Worm (Caenorhabditis elegans) whole organism, L3 larva: ENCODE data around the gene pst-2.
A peak's percentile ranks its signal among the peaks of the same experiment; 100 is the strongest.

Source experiments
- R02D3.7 ChIP-seq: fragments of 150-350 bp; optimal IDR thresholded peaks from 2 replicates; lab custom pipeline; 2014; ENCODE audit warnings: missing biosample characterization, missing genetic modification characterization
- ZK546.5 ChIP-seq: sonication (generic microtip); optimal IDR thresholded peaks from 2 replicates; lab custom pipeline; 2017; ENCODE audit warnings: missing biosample characterization, missing genetic modification characterization
- aly-2 ChIP-seq: fragments of 150-350 bp; optimal IDR thresholded peaks from 2 replicates; lab custom pipeline; 2014; ENCODE audit warnings: missing biosample characterization, missing genetic modification characterization
- ama-1 ChIP-seq: fragments of 150-350 bp; optimal IDR thresholded peaks from 2 replicates; lab custom pipeline; 2018
- ceh-16 ChIP-seq: sonication (generic microtip); optimal IDR thresholded peaks from 2 replicates; lab custom pipeline; 2017; ENCODE audit warnings: missing biosample characterization, missing genetic modification characterization
- ceh-28 ChIP-seq: fragments of 150-350 bp; optimal IDR thresholded peaks from 2 replicates; lab custom pipeline; 2014; ENCODE audit warnings: missing biosample characterization, missing genetic modification reagents, missing genetic modification characterization
- ceh-82 ChIP-seq: fragments of 150-350 bp; optimal IDR thresholded peaks from 2 replicates; lab custom pipeline; 2014; ENCODE audit warnings: missing biosample characterization, missing genetic modification characterization
- ceh-9 ChIP-seq: sonication (generic microtip); optimal IDR thresholded peaks from 2 replicates; lab custom pipeline; 2018; ENCODE audit warnings: missing biosample characterization, missing genetic modification characterization
- daf-12 ChIP-seq: fragments of 150-350 bp; optimal IDR thresholded peaks from 2 replicates; lab custom pipeline; 2014; ENCODE audit warnings: missing biosample characterization, missing genetic modification reagents, missing genetic modification characterization
- egl-27 ChIP-seq: sonication (generic microtip); optimal IDR thresholded peaks from 4 replicates; lab custom pipeline; 2017; ENCODE audit warnings: missing biosample characterization, missing genetic modification reagents, missing genetic modification characterization
- egl-5 ChIP-seq: fragments of 150-350 bp; optimal IDR thresholded peaks from 2 replicates; lab custom pipeline; 2017; ENCODE audit warnings: missing biosample characterization, missing genetic modification reagents, missing genetic modification characterization, inconsistent platforms
- elt-1 ChIP-seq: fragments of 150-350 bp; optimal IDR thresholded peaks from 2 replicates; lab custom pipeline; 2014; ENCODE audit warnings: missing biosample characterization, missing genetic modification characterization
- elt-2 ChIP-seq: sonication (generic microtip); optimal IDR thresholded peaks from 2 replicates; lab custom pipeline; 2016; ENCODE audit warnings: missing genetic modification reagents, mild to moderate bottlenecking, missing genetic modification characterization, missing compliant biosample characterization
- elt-3 ChIP-seq, 3 experiments: fragments of 150-350 bp in 1 of 3; sonication (generic microtip) in 2 of 3; optimal IDR thresholded peaks; 2 replicates in 2 of 3; 4 replicates in 1 of 3; lab custom pipeline; 2014 to 2017; ENCODE audit warnings: missing biosample characterization in 3 of 3, missing genetic modification characterization in 3 of 3
- eor-1 ChIP-seq, 2 experiments: fragments of 150-350 bp; optimal IDR thresholded peaks; 2 replicates each; lab custom pipeline; 2014 to 2018; ENCODE audit warnings: missing biosample characterization in 2 of 2, missing genetic modification characterization in 2 of 2
- fkh-10 ChIP-seq: sonication (generic microtip); optimal IDR thresholded peaks from 2 replicates; lab custom pipeline; 2017; ENCODE audit warnings: missing biosample characterization, missing genetic modification reagents, missing genetic modification characterization
- fkh-2 ChIP-seq: fragments of 150-350 bp; optimal IDR thresholded peaks from 2 replicates; lab custom pipeline; 2014; ENCODE audit warnings: missing biosample characterization, missing genetic modification reagents, missing genetic modification characterization
- fos-1 ChIP-seq: fragments of 150-350 bp; optimal IDR thresholded peaks from 2 replicates; lab custom pipeline; 2014; ENCODE audit warnings: missing biosample characterization, missing genetic modification characterization
- hmg-11 ChIP-seq: sonication (generic microtip); optimal IDR thresholded peaks from 2 replicates; lab custom pipeline; 2016; ENCODE audit warnings: missing genetic modification characterization, missing compliant biosample characterization
- jun-1 ChIP-seq: fragments of 150-350 bp; optimal IDR thresholded peaks from 2 replicates; lab custom pipeline; 2014; ENCODE audit warnings: missing biosample characterization, missing genetic modification reagents, missing genetic modification characterization
- lin-15B ChIP-seq: fragments of 150-350 bp; optimal IDR thresholded peaks from 2 replicates; lab custom pipeline; 2014; ENCODE audit warnings: missing biosample characterization, missing genetic modification characterization
- lin-39 ChIP-seq: fragments of 150-350 bp; optimal IDR thresholded peaks from 2 replicates; lab custom pipeline; 2018; ENCODE audit warnings: missing biosample characterization, missing genetic modification reagents, missing genetic modification characterization
- lsy-12 ChIP-seq: sonication (generic microtip); optimal IDR thresholded peaks from 2 replicates; lab custom pipeline; 2016; ENCODE audit warnings: mild to moderate bottlenecking, missing genetic modification characterization, missing compliant biosample characterization
- mdl-1 ChIP-seq: fragments of 150-350 bp; optimal IDR thresholded peaks from 2 replicates; lab custom pipeline; 2014; ENCODE audit warnings: missing biosample characterization, missing genetic modification characterization
- mml-1 ChIP-seq: fragments of 150-350 bp; sonication (generic microtip); optimal IDR thresholded peaks from 3 replicates; lab custom pipeline; 2014; ENCODE audit warnings: missing biosample characterization, missing genetic modification characterization
- nfya-1 ChIP-seq: sonication (generic microtip); optimal IDR thresholded peaks from 2 replicates; lab custom pipeline; 2017; ENCODE audit warnings: missing genetic modification characterization, mild to moderate bottlenecking, missing compliant biosample characterization, antibody characterized with exemption, moderate library complexity; ENCODE audit not compliant: insufficient read depth
- nhr-11 ChIP-seq: fragments of 150-350 bp; optimal IDR thresholded peaks from 2 replicates; lab custom pipeline; 2014; ENCODE audit warnings: missing biosample characterization, missing genetic modification characterization
- nhr-12 ChIP-seq: fragments of 150-350 bp; optimal IDR thresholded peaks from 2 replicates; lab custom pipeline; 2014; ENCODE audit warnings: missing biosample characterization, missing genetic modification characterization
- nhr-23 ChIP-seq: fragments of 150-350 bp; optimal IDR thresholded peaks from 2 replicates; lab custom pipeline; 2014; ENCODE audit warnings: missing biosample characterization, missing genetic modification reagents, missing genetic modification characterization
- nhr-237 ChIP-seq: fragments of 150-350 bp; optimal IDR thresholded peaks from 2 replicates; lab custom pipeline; 2014; ENCODE audit warnings: missing biosample characterization, missing genetic modification characterization
- nhr-25 ChIP-seq: sonication (generic microtip); optimal IDR thresholded peaks from 2 replicates; lab custom pipeline; 2017; ENCODE audit warnings: missing biosample characterization, missing genetic modification characterization
- nhr-28 ChIP-seq: fragments of 150-350 bp; optimal IDR thresholded peaks from 2 replicates; lab custom pipeline; 2014; ENCODE audit warnings: missing biosample characterization, missing genetic modification characterization
- nhr-43 ChIP-seq: sonication (generic microtip); optimal IDR thresholded peaks from 2 replicates; lab custom pipeline; 2016; ENCODE audit warnings: mild to moderate bottlenecking, missing genetic modification characterization, missing compliant biosample characterization; ENCODE audit not compliant: poor library complexity, severe bottlenecking
- nhr-67 ChIP-seq: fragments of 150-350 bp; optimal IDR thresholded peaks from 2 replicates; lab custom pipeline; 2014; ENCODE audit warnings: missing biosample characterization, missing genetic modification characterization
- nhr-76 ChIP-seq: fragments of 150-350 bp; sonication (generic microtip); optimal IDR thresholded peaks from 5 replicates; lab custom pipeline; 2014; ENCODE audit warnings: missing biosample characterization, missing genetic modification characterization
- nhr-77 ChIP-seq: fragments of 150-350 bp; optimal IDR thresholded peaks from 2 replicates; lab custom pipeline; 2014; ENCODE audit warnings: missing biosample characterization, missing genetic modification characterization
- pha-4 ChIP-seq: fragments of 150-350 bp; optimal IDR thresholded peaks from 2 replicates; lab custom pipeline; 2014; ENCODE audit warnings: missing biosample characterization, missing genetic modification reagents, missing genetic modification characterization
- pqm-1 ChIP-seq: fragments of 150-350 bp; optimal IDR thresholded peaks from 2 replicates; lab custom pipeline; 2017; ENCODE audit warnings: missing biosample characterization, missing genetic modification characterization, inconsistent platforms
- sea-2 ChIP-seq: fragments of 150-350 bp; sonication (generic microtip); optimal IDR thresholded peaks from 4 replicates; lab custom pipeline; 2014; ENCODE audit warnings: missing biosample characterization, missing genetic modification reagents, missing genetic modification characterization
- skn-1 ChIP-seq: fragments of 150-350 bp; optimal IDR thresholded peaks from 2 replicates; lab custom pipeline; 2014; ENCODE audit warnings: missing biosample characterization, missing genetic modification characterization
- snpc-4 ChIP-seq: fragments of 150-350 bp; optimal IDR thresholded peaks from 2 replicates; lab custom pipeline; 2014; ENCODE audit warnings: missing biosample characterization, missing genetic modification characterization
- tbx-2 ChIP-seq: sonication (generic microtip); optimal IDR thresholded peaks from 2 replicates; lab custom pipeline; 2016; ENCODE audit warnings: mild to moderate bottlenecking, missing genetic modification characterization, missing compliant biosample characterization
- unc-39 ChIP-seq: sonication (generic microtip); optimal IDR thresholded peaks from 4 replicates; lab custom pipeline; 2017; ENCODE audit warnings: missing biosample characterization, missing genetic modification characterization
- unc-62 ChIP-seq: fragments of 150-350 bp; sonication (generic microtip); optimal IDR thresholded peaks from 4 replicates; lab custom pipeline; 2014; ENCODE audit warnings: missing biosample characterization, missing genetic modification reagents, missing genetic modification characterization
- zag-1 ChIP-seq: fragments of 150-350 bp; optimal IDR thresholded peaks from 2 replicates; lab custom pipeline; 2014; ENCODE audit warnings: missing biosample characterization, missing genetic modification characterization
- ztf-11 ChIP-seq: fragments of 150-350 bp; optimal IDR thresholded peaks from 2 replicates; lab custom pipeline; 2014; ENCODE audit warnings: missing biosample characterization, missing genetic modification characterization
- ztf-4 ChIP-seq: fragments of 150-350 bp; optimal IDR thresholded peaks from 2 replicates; lab custom pipeline; 2014; ENCODE audit warnings: missing biosample characterization, missing genetic modification characterization

pst-2 gene

ce11 chrIII:5701491-5701890 lies 21.3 kb downstream of the pst-2 start:
- TF ChIP-seq elt-2 (tag; lab: Kevin White, UChicago), result no peak
- TF ChIP-seq hmg-11 (tag; lab: Kevin White, UChicago), result no peak
- TF ChIP-seq nhr-77 (tag; lab: Kevin White, UChicago), result no peak
- TF ChIP-seq elt-1 (tag; lab: Kevin White, UChicago), result no peak
- TF ChIP-seq ceh-9, result no peak
- no peak for TF ChIP-seq fkh-2 (tag; lab: Kevin White, UChicago)
- no peak for TF ChIP-seq skn-1
- no peak for TF ChIP-seq pha-4
- no peak for TF ChIP-seq lin-39 (tag; lab: Kevin White, UChicago)
- no peak for TF ChIP-seq egl-5 (tag; lab: Kevin White, UChicago)
- no peak for TF ChIP-seq daf-12 (tag; lab: Kevin White, UChicago)
- no peak for TF ChIP-seq nhr-11 (tag; lab: Kevin White, UChicago)

- no peak for TF ChIP-seq unc-39
- no peak for TF ChIP-seq egl-5 (tag; lab: Kevin White, UChicago)
- TF ChIP-seq, all 47 proteins: peak for 0
Observed at ce11 chrIII:5705228-5705888, 25.1 kb downstream of the pst-2 start, which contains the start of gene swp-1. swp-1 (minus strand) TSS chrIII:5705525.

ce11 chrIII:5706077-5706627 lies 25.9 kb downstream of the pst-2 start, which contains the start of gene rpl-23:
rpl-23 (minus strand) TSS chrIII:5706127.
- TF ChIP-seq R02D3.7 (tag; lab: Kevin White, UChicago) (peak; percentile 99), ztf-4 (tag; lab: Kevin White, UChicago) (no peak), fkh-10 (GFP tag; lab: Kevin White, UChicago) (peak; percentile 81), tbx-2 (peak; percentile 17), sea-2 (GFP tag; lab: Kevin White, UChicago) (no peak), fos-1 (peak; percentile 48), ZK546.5 (peak; percentile 3), mml-1 (tag; lab: Kevin White, UChicago) (no peak), ama-1 (lab: Kevin White, UChicago) (peak; percentile 36), nhr-237 (no peak), nhr-76 (tag; lab: Kevin White, UChicago) (no peak), daf-12 (tag; lab: Kevin White, UChicago) (no peak), ceh-28 (tag; lab: Kevin White, UChicago) (peak; percentile 96), nhr-67 (no peak), elt-2 (tag; lab: Kevin White, UChicago) (peak; percentile 55), pqm-1 (tag; lab: Kevin White, UChicago) (peak; percentile 91), nfya-1 (tag; lab: Kevin White, UChicago) (peak; percentile 96), ceh-9 (no peak), ceh-16 (tag; lab: Kevin White, UChicago) (peak; percentile 65), nhr-43 (peak; percentile 58), egl-5 (tag; lab: Kevin White, UChicago) (peak; percentile 97), jun-1 (peak; percentile 73), nhr-25 (tag; lab: Kevin White, UChicago) (peak; percentile 97), hmg-11 (tag; lab: Kevin White, UChicago) (peak; percentile 77), zag-1 (peak; percentile 7), mdl-1 (tag; lab: Kevin White, UChicago) (no peak), lsy-12 (tag; lab: Kevin White, UChicago) (peak; percentile 70), pha-4 (peak; percentile 99), ceh-82 (tag; lab: Kevin White, UChicago) (peak; percentile 56), lin-39 (tag; lab: Kevin White, UChicago) (peak; percentile 98), lin-15B (peak; percentile 93), egl-27 (peak; percentile 23), nhr-12 (tag; lab: Kevin White, UChicago) (no peak), unc-39 (no peak), skn-1 (peak; percentile 85), nhr-11 (tag; lab: Kevin White, UChicago) (peak; percentile 80), ztf-11 (tag; lab: Kevin White, UChicago) (no peak), nhr-28 (tag; lab: Kevin White, UChicago) (no peak), elt-1 (tag; lab: Kevin White, UChicago) (peak; percentile 48), unc-62 (GFP tag; lab: Kevin White, UChicago) (no peak), elt-3 (tag; optimal IDR thresholded peaks at IDR 0.05; lab: Kevin White, UChicago) (no peak), nhr-23 (peak; percentile 99), nhr-77 (tag; lab: Kevin White, UChicago) (peak; percentile 32), fkh-2 (tag; lab: Kevin White, UChicago) (no peak), aly-2 (tag; lab: Kevin White, UChicago) (no peak), snpc-4 (tag; lab: Kevin White, UChicago) (peak; percentile 84), eor-1 (tag; optimal IDR thresholded peaks at IDR 0.05; lab: Kevin White, UChicago) (no peak)
